Worm (Caenorhabditis elegans): ENCODE results near the gene C06E1.1.

Gene C06E1.1

ce11 chrIII:8564372-8564771 lies 41.3 kb upstream of the C06E1.1 start:
- TF ChIP-seq rnt-1 (tag; optimal IDR thresholded peaks at IDR 0.05): no peak
- no peak for TF ChIP-seq fax-1 (tag; optimal IDR thresholded peaks at IDR 0.05)
- no peak for TF ChIP-seq elt-4 (tag; optimal IDR thresholded peaks at IDR 0.05)
- TF ChIP-seq ceh-2 (tag; optimal IDR thresholded peaks at IDR 0.05): no peak
- no peak for TF ChIP-seq K02D7.2 (tag; optimal IDR thresholded peaks at IDR 0.05)
- TF ChIP-seq F13H6.1 (tag; optimal IDR thresholded peaks at IDR 0.05): no peak
- no peak for TF ChIP-seq madf-2 (tag; optimal IDR thresholded peaks at IDR 0.05)
- no peak for TF ChIP-seq gmeb-2 (tag; optimal IDR thresholded peaks at IDR 0.05)
- TF ChIP-seq hlh-15 (tag; optimal IDR thresholded peaks at IDR 0.05): no peak
- TF ChIP-seq ceh-19 (GFP tag; optimal IDR thresholded peaks at IDR 0.05): no peak
- TF ChIP-seq pag-3 (tag; optimal IDR thresholded peaks at IDR 0.05; ENCODE audit: borderline replicate concordance): no peak

DNA sequence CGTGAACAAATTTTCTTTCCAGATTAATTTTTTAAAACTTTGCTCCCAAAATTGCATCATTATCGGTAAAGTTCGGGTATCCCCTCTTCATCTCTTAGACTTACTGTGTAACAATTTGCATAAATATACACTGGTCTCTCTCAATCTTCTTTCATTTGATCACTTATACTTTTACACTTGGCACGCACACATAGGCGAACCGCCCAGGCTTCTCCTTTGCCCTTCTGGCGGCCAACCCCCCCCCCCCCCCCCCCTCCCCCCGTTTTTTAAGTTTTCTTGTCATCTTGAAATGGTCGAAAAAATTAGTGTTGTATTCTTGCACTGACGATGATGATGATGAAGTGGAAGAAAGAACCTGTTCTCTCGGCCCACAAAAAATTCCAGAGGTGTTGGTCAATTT lies 35.3 kb upstream of the C06E1.1 start:
- no peak for TF ChIP-seq ceh-30 (tag; optimal IDR thresholded peaks at IDR 0.05)

DNA sequence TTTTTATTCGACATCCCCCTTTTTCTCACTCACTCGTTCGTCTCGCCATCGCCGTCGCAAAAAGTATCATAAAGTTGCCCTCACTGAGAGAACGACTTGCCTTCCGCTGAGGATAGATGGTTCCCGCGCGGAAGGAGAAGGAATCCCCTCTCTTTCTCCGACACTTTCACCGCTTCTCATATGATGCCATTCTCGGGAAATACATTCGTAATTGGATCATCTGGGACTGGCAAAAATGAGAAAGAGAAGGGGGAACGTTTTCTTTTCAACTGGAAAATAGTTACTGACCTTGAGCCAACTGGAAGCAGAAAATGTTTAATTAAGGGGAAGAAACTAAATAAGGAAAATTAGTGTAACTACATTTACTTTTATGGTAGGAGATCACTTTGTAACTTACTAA lies 33.8 kb upstream of the C06E1.1 start:
- no peak for TF ChIP-seq npax-4 (tag; optimal IDR thresholded peaks at IDR 0.05)
- TF ChIP-seq nhr-232 (tag; optimal IDR thresholded peaks at IDR 0.05): no peak
- peak; percentile 3 for TF ChIP-seq ref-2 (tag; optimal IDR thresholded peaks at IDR 0.05)
- no peak for TF ChIP-seq hlh-6 (tag; optimal IDR thresholded peaks at IDR 0.05)
- no peak for TF ChIP-seq fax-1 (tag; optimal IDR thresholded peaks at IDR 0.05)
- no peak for TF ChIP-seq Y22D7AL.16 (tag; optimal IDR thresholded peaks at IDR 0.05)
- no peak for TF ChIP-seq ceh-19 (GFP tag; optimal IDR thresholded peaks at IDR 0.05)
- TF ChIP-seq elt-2 (tag; optimal IDR thresholded peaks at IDR 0.05): no peak
- no peak for TF ChIP-seq sox-4 (tag; optimal IDR thresholded peaks at IDR 0.05)
- no peak for TF ChIP-seq ceh-9 (tag; optimal IDR thresholded peaks at IDR 0.05)
- TF ChIP-seq eyg-1 (tag; optimal IDR thresholded peaks at IDR 0.05): no peak
- no peak for TF ChIP-seq T23F11.4 (GFP tag; optimal IDR thresholded peaks at IDR 0.05)
- no peak for TF ChIP-seq ahr-1 (tag; optimal IDR thresholded peaks at IDR 0.05)
- no peak for TF ChIP-seq mec-3 (tag; optimal IDR thresholded peaks at IDR 0.05; ENCODE audit: borderline replicate concordance)
- TF ChIP-seq unc-42 (tag; optimal IDR thresholded peaks at IDR 0.05): peak; percentile 65
- TF ChIP-seq F13H6.1 (tag; optimal IDR thresholded peaks at IDR 0.05): no peak

ce11 chrIII:8573301-8573700 lies 32.3 kb upstream of the C06E1.1 start:
- no peak for TF ChIP-seq rnt-1 (tag; optimal IDR thresholded peaks at IDR 0.05)
- no peak for TF ChIP-seq lin-11 (tag; optimal IDR thresholded peaks at IDR 0.05)
- TF ChIP-seq elt-2 (tag; optimal IDR thresholded peaks at IDR 0.05): no peak
- TF ChIP-seq npax-4 (tag; optimal IDR thresholded peaks at IDR 0.05): no peak
- no peak for TF ChIP-seq pag-3 (tag; optimal IDR thresholded peaks at IDR 0.05; ENCODE audit: borderline replicate concordance)
- TF ChIP-seq zip-5 (tag; optimal IDR thresholded peaks at IDR 0.05): no peak
- TF ChIP-seq F13H6.1 (tag; optimal IDR thresholded peaks at IDR 0.05): no peak
- TF ChIP-seq elt-4 (tag; optimal IDR thresholded peaks at IDR 0.05): no peak
- TF ChIP-seq hlh-6 (tag; optimal IDR thresholded peaks at IDR 0.05): no peak
- no peak for TF ChIP-seq T23F11.4 (GFP tag; optimal IDR thresholded peaks at IDR 0.05)
- TF ChIP-seq ceh-24 (tag; optimal IDR thresholded peaks at IDR 0.05): no peak
- TF ChIP-seq ceh-14 (tag; optimal IDR thresholded peaks at IDR 0.05): no peak
- TF ChIP-seq unc-55 (GFP tag; optimal IDR thresholded peaks at IDR 0.05): no peak
- no peak for TF ChIP-seq madf-2 (tag; optimal IDR thresholded peaks at IDR 0.05)
- no peak for TF ChIP-seq sox-4 (tag; optimal IDR thresholded peaks at IDR 0.05)
- no peak for TF ChIP-seq ceh-30 (tag; optimal IDR thresholded peaks at IDR 0.05)
- TF ChIP-seq pha-4 (tag; optimal IDR thresholded peaks at IDR 0.05): no peak

DNA sequence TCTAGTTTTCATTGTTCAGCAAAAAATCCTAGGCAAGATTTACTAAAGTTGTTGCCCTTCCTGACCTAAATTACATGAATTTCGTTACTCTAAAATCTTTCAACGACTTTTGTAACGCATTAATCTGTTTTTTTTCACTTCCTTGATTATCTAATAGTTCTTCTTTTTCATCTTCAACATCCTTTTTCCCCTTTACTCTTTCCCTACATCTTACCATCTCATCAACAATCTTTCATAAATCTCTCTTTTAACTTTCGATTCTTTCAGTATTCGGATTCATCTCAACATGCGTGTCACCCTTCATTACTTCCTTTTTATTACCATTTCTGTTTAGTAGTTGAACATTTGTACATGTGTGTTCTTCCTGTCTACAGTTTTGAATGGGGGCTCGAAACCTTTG lies 31.8 kb upstream of the C06E1.1 start:
- TF ChIP-seq Y22D7AL.16 (tag; optimal IDR thresholded peaks at IDR 0.05): no peak
- TF ChIP-seq pax-1 (tag; optimal IDR thresholded peaks at IDR 0.05): no peak
- TF ChIP-seq ceh-14 (tag; optimal IDR thresholded peaks at IDR 0.05): no peak
- TF ChIP-seq ceh-31 (tag; optimal IDR thresholded peaks at IDR 0.05): no peak
- TF ChIP-seq tbx-2 (tag; optimal IDR thresholded peaks at IDR 0.05): no peak
- no peak for TF ChIP-seq sox-4 (tag; optimal IDR thresholded peaks at IDR 0.05)
- no peak for TF ChIP-seq ceh-30 (tag; optimal IDR thresholded peaks at IDR 0.05)
- no peak for TF ChIP-seq pros-1 (tag; optimal IDR thresholded peaks at IDR 0.05)
- no peak for TF ChIP-seq fax-1 (tag; optimal IDR thresholded peaks at IDR 0.05)
